Worm (Caenorhabditis elegans) whole organism, L4 larva: ENCODE data around the gene Y22D7AL.3.

Experiments
- egl-27 ChIP-seq: sonication (generic microtip); optimal IDR thresholded peaks from 3 replicates; lab custom pipeline; 2017; ENCODE audit warnings: missing biosample characterization, missing genetic modification reagents, missing genetic modification characterization
- hmg-1.1 ChIP-seq: fragments of 200-800 bp; sonication (Bioruptor generic); IDR thresholded peaks from 2 replicates; pipeline ENCODE4 v1.3.6; 2022; ENCODE audit warnings: missing genetic modification reagents, missing genetic modification characterization, missing compliant biosample characterization
- nhr-11 ChIP-seq: fragments of 150-350 bp; optimal IDR thresholded peaks from 2 replicates; lab custom pipeline; 2014; ENCODE audit warnings: missing biosample characterization, missing genetic modification characterization
- nhr-76 ChIP-seq: fragments of 150-350 bp; optimal IDR thresholded peaks from 2 replicates; lab custom pipeline; 2014; ENCODE audit warnings: missing biosample characterization, missing genetic modification characterization

DNA sequence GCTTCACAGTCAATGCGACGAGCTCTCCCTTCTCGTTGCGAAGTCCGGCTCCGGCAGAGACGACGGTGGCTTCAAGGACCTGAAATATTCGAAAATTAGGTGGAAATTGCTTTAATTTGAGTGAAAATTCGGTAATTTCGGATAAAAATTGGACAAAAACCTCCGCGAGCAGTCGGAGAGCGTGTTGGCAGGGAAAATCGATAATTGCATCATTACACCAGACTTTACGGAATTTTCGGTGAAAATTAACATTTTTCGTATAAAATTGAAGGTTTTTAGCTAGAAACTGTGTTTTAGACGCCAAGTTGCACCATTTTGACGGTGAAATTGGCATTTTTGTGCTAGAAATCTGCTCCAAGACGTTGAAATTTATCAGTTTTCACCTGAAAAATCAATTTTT lies 23.0 kb upstream of the Y22D7AL.3 start:
- TF ChIP-seq nhr-11 = no peak
- TF ChIP-seq egl-27 = no peak
- TF ChIP-seq nhr-76 (tag; lab: Kevin White, UChicago) = no peak
- no peak for TF ChIP-seq hmg-1.1 (GFP tag; lab: Robert Waterston, UW)
